Worm (Caenorhabditis elegans) whole organism, L1 larva: ENCODE results near the gene R160.6.
A peak's percentile ranks its signal among the peaks of the same experiment; 100 is the strongest.

ENCODE experiments used
- C04F5.9 ChIP-seq: sonication (generic microtip); optimal IDR thresholded peaks from 2 replicates; lab custom pipeline; 2016; ENCODE audit warnings: missing genetic modification characterization, missing compliant biosample characterization
- C34B4.2 ChIP-seq: sonication (generic microtip); optimal IDR thresholded peaks from 2 replicates; lab custom pipeline; 2017; ENCODE audit warnings: mild to moderate bottlenecking, missing genetic modification characterization, missing compliant biosample characterization
- F16B12.6 ChIP-seq: fragments of 150-350 bp; optimal IDR thresholded peaks from 2 replicates; lab custom pipeline; 2014; ENCODE audit warnings: missing biosample characterization, missing genetic modification characterization
- aly-2 ChIP-seq: fragments of 150-350 bp; optimal IDR thresholded peaks from 2 replicates; lab custom pipeline; 2014; ENCODE audit warnings: missing biosample characterization, missing genetic modification characterization
- ama-1 ChIP-seq: fragments of 150-350 bp; optimal IDR thresholded peaks from 2 replicates; lab custom pipeline; 2014
- ceh-8 ChIP-seq: fragments of 200-800 bp; sonication (Bioruptor generic); optimal IDR thresholded peaks from 2 replicates; lab custom pipeline; 2018; ENCODE audit warnings: mild to moderate bottlenecking, missing genetic modification characterization, moderate library complexity, missing compliant biosample characterization
- ceh-88 ChIP-seq: fragments of 200-800 bp; sonication (Bioruptor generic); IDR thresholded peaks from 2 replicates; pipeline ENCODE4 v1.3.6; 2022; ENCODE audit warnings: missing genetic modification characterization, missing compliant biosample characterization
- ceh-90 ChIP-seq: sonication (generic microtip); optimal IDR thresholded peaks from 2 replicates; lab custom pipeline; 2016; ENCODE audit warnings: missing genetic modification characterization, missing compliant biosample characterization
- dpl-1 ChIP-seq, 3 experiments: fragments of 150-350 bp in 2 of 3; sonication (generic microtip) in 1 of 3; optimal IDR thresholded peaks; 2 replicates each; lab custom pipeline; 2014 to 2017; ENCODE audit warnings: missing biosample characterization in 3 of 3, missing genetic modification characterization in 3 of 3, missing genetic modification reagents in 3 of 3
- elt-2 ChIP-seq: sonication (generic microtip); optimal IDR thresholded peaks from 2 replicates; lab custom pipeline; 2016; ENCODE audit warnings: missing genetic modification characterization, mild to moderate bottlenecking, inconsistent platforms, missing compliant biosample characterization, missing genetic modification reagents
- elt-3 ChIP-seq, 6 experiments: fragments of 150-350 bp in 1 of 6; sonication (generic microtip); optimal IDR thresholded peaks; 2 replicates each; lab custom pipeline; 2017 to 2018; ENCODE audit warnings: missing biosample characterization in 6 of 6, missing genetic modification characterization in 6 of 6, inconsistent platforms in 1 of 6
- ets-5 ChIP-seq: fragments of 200-800 bp; sonication (Bioruptor generic); IDR thresholded peaks from 2 replicates; pipeline ENCODE4 v1.3.6; 2022; ENCODE audit warnings: missing genetic modification characterization, missing compliant biosample characterization
- fkh-4 ChIP-seq: sonication (generic microtip); optimal IDR thresholded peaks from 2 replicates; lab custom pipeline; 2016; ENCODE audit warnings: missing compliant biosample characterization, missing genetic modification characterization, borderline replicate concordance
- fkh-8 ChIP-seq: sonication (generic microtip); optimal IDR thresholded peaks from 2 replicates; lab custom pipeline; 2016; ENCODE audit warnings: mild to moderate bottlenecking, missing genetic modification characterization, missing compliant biosample characterization
- hlh-17 ChIP-seq: fragments of 200-800 bp; sonication (Bioruptor generic); optimal IDR thresholded peaks from 2 replicates; lab custom pipeline; 2018; ENCODE audit warnings: missing genetic modification characterization, mild to moderate bottlenecking, missing compliant biosample characterization, moderate library complexity, borderline replicate concordance
- hpl-2 ChIP-seq: fragments of 150-350 bp; optimal IDR thresholded peaks from 2 replicates; lab custom pipeline; 2014; ENCODE audit warnings: missing biosample characterization, missing genetic modification reagents, missing genetic modification characterization
- irx-1 ChIP-seq: sonication (generic microtip); optimal IDR thresholded peaks from 2 replicates; lab custom pipeline; 2016; ENCODE audit warnings: missing genetic modification characterization, missing compliant biosample characterization
- lin-39 ChIP-seq: fragments of 150-350 bp; optimal IDR thresholded peaks from 2 replicates; lab custom pipeline; 2014; ENCODE audit warnings: missing biosample characterization, missing genetic modification reagents, missing genetic modification characterization
- lir-3 ChIP-seq: sonication (generic microtip); optimal IDR thresholded peaks from 2 replicates; lab custom pipeline; 2016; ENCODE audit warnings: mild to moderate bottlenecking, missing genetic modification characterization, moderate library complexity, missing compliant biosample characterization; ENCODE audit not compliant: poor library complexity
- mdl-1 ChIP-seq, 2 experiments: fragments of 150-350 bp; optimal IDR thresholded peaks; 2 replicates each; lab custom pipeline; 2014 to 2017; ENCODE audit warnings: missing biosample characterization in 2 of 2, missing genetic modification characterization in 2 of 2, inconsistent platforms in 1 of 2
- mep-1 ChIP-seq: fragments of 150-350 bp; optimal IDR thresholded peaks from 2 replicates; lab custom pipeline; 2014; ENCODE audit warnings: missing biosample characterization, missing genetic modification characterization
- nhr-11 ChIP-seq: fragments of 150-350 bp; optimal IDR thresholded peaks from 2 replicates; lab custom pipeline; 2014; ENCODE audit warnings: missing biosample characterization, missing genetic modification characterization
- nhr-19 ChIP-seq: fragments of 200-800 bp; sonication (Bioruptor generic); conservative IDR thresholded peaks from 2 replicates; pipeline ENCODE4 v1.3.6; 2022; ENCODE audit warnings: missing genetic modification characterization, missing compliant biosample characterization
- nhr-85 ChIP-seq: sonication (generic microtip); peaks from one replicate; lab custom pipeline; 2016; ENCODE audit warnings: missing genetic modification characterization, inconsistent platforms, missing compliant biosample characterization
- pag-3 ChIP-seq: sonication (generic microtip); optimal IDR thresholded peaks from 2 replicates; lab custom pipeline; 2017; ENCODE audit warnings: missing genetic modification characterization, mild to moderate bottlenecking, missing compliant biosample characterization, antibody characterized with exemption, borderline replicate concordance; ENCODE audit not compliant: insufficient read depth
- pax-3 ChIP-seq: fragments of 200-800 bp; sonication (Bioruptor generic); optimal IDR thresholded peaks from 2 replicates; lab custom pipeline; 2018; ENCODE audit warnings: mild to moderate bottlenecking, missing genetic modification characterization, moderate library complexity, missing compliant biosample characterization
- skn-1 ChIP-seq: fragments of 150-350 bp; optimal IDR thresholded peaks from 2 replicates; lab custom pipeline; 2014; ENCODE audit warnings: missing biosample characterization, missing genetic modification characterization
- snpc-4 ChIP-seq: fragments of 150-350 bp; optimal IDR thresholded peaks from 2 replicates; lab custom pipeline; 2014; ENCODE audit warnings: missing biosample characterization, missing genetic modification characterization
- swsn-7 ChIP-seq: sonication (generic microtip); optimal IDR thresholded peaks from 2 replicates; lab custom pipeline; 2016; ENCODE audit warnings: missing genetic modification characterization, missing compliant biosample characterization
- tbx-2 ChIP-seq: sonication (generic microtip); optimal IDR thresholded peaks from 2 replicates; lab custom pipeline; 2016; ENCODE audit warnings: missing genetic modification characterization, missing compliant biosample characterization
- unc-86 ChIP-seq: sonication (generic microtip); optimal IDR thresholded peaks from 2 replicates; lab custom pipeline; 2016; ENCODE audit warnings: missing genetic modification characterization, missing compliant biosample characterization
- unc-98 ChIP-seq: fragments of 200-800 bp; sonication (Bioruptor generic); IDR thresholded peaks from 2 replicates; pipeline ENCODE4 v1.3.6; 2022; ENCODE audit warnings: missing genetic modification characterization, missing compliant biosample characterization
- zag-1 ChIP-seq: fragments of 150-350 bp; optimal IDR thresholded peaks from 2 replicates; lab custom pipeline; 2014; ENCODE audit warnings: missing biosample characterization, missing genetic modification characterization

Gene R160.6

DNA sequence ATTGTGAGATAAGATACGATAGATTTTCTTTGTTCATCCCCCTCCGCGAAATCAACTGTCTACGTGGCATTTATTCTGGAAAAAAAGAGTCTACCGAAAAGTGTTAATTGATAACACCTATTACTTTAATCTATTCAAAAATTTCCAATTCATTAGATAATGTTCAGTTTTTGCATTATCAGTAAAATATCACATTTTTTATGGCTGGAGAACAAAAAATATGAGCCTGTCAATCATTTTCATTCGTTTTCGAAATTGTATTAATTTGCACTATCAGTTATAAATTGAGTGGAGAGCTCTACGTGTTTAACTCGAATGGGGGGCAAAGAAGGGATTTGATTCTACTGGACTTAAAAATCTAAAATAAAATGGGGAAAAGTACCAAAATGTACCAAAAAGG lies 14.0 kb downstream of the R160.6 start:
- TF ChIP-seq tbx-2 (tag; lab: Kevin White, UChicago) (no peak), ceh-88 (GFP tag; lab: Robert Waterston, UW) (no peak), F16B12.6 (no peak), ama-1 (lab: Kevin White, UChicago) (no peak)

DNA sequence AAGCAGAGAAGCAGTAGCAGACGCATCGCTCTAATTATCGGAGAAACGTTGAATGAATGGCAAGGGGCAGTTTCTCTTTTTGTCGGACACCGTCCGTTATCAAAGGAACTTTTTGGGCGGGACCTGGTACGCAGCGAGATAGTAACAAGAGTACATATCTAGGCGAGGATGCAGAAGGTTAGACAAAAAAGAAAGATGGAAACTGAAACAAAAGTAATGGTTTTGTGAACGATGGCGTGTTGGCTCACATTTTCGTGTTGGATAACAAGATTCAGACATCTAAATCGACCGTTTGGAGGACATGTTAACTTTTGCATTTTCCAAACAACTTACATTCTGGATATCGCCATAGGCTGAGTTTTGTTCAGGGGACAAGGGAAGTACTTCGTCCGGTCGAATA lies 15.6 kb downstream of the R160.6 start, which contains the start of gene F14H12.6:
F14H12.6 (minus strand) TSS at position 101 of the 400 bp plus-strand sequence.
- TF ChIP-seq fkh-8 (tag; lab: Kevin White, UChicago) (no peak), ceh-90 (tag; lab: Kevin White, UChicago) (no peak), lin-39 (tag; lab: Kevin White, UChicago) (no peak), swsn-7 (tag; lab: Kevin White, UChicago) (no peak), unc-86 (tag; lab: Kevin White, UChicago) (no peak), hlh-17 (GFP tag; lab: Kevin White, UChicago) (no peak), mdl-1 (tag; optimal IDR thresholded peaks at IDR 0.05; lab: Kevin White, UChicago) (no peak), pax-3 (tag; lab: Kevin White, UChicago) (no peak), pag-3 (no peak), ceh-8 (GFP tag; lab: Kevin White, UChicago) (no peak)
- TF ChIP-seq, all 84 proteins: peak for 0

DNA sequence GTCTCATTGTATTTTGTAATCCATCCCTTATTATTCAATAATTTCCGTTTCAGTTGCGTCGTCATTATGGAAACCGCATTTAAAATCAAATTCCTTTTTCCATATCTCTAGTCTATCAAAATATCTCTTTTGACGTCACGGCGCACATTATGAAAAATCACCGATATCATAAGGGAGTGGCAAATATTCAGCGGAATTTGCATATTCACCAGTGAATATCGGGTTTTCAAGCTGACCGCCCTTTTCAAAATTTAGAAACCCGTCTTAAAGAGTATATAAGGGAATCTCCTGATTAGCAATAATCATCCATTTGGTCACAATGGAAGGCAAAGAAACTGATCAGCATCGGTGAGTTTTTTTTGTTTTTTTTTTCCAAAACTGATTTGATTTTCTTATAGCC lies 19.7 kb downstream of the R160.6 start, which contains the start of gene col-165:
col-165 (plus strand) TSS at position 301 of the 400 bp plus-strand sequence.
- TF ChIP-seq pax-3 (tag; lab: Kevin White, UChicago) = no peak
- no peak for TF ChIP-seq elt-3 (tag; optimal IDR thresholded peaks at IDR 0.05; lab: Kevin White, UChicago)
- no peak for TF ChIP-seq dpl-1 (GFP tag; optimal IDR thresholded peaks at IDR 0.05; lab: Kevin White, UChicago)
- no peak for TF ChIP-seq zag-1 (tag; lab: Kevin White, UChicago)

DNA sequence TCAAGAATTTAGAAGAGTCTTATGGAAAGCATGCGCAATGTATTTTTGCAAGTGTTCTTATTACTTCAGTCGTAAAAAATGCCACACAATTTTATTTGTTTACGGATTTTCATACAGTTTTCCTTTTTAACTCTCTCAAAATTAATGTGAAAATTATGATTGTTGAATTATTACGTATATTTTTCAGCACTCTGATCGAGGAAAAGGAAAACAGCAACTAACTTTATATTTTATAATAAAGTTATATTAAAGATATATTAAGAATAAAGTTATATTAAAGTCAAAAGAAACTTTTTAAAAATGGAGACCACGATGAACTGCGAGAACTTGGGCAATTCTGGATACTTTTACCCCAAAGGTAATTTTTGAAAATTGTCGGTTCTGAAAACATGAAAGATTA lies 22.8 kb downstream of the R160.6 start, which contains the start of gene F14H12.2:
F14H12.2 (plus strand) TSS at position 301 of the 400 bp plus-strand sequence.
- TF ChIP-seq hlh-17 (GFP tag; lab: Kevin White, UChicago) (no peak), mdl-1 (tag; optimal IDR thresholded peaks at IDR 0.05; lab: Kevin White, UChicago) (no peak), snpc-4 (no peak), elt-2 (tag; lab: Kevin White, UChicago) (no peak), ets-5 (GFP tag; lab: Robert Waterston, UW) (no peak), irx-1 (tag; lab: Kevin White, UChicago) (no peak), elt-3 (tag; optimal IDR thresholded peaks at IDR 0.05; lab: Kevin White, UChicago) (no peak), lir-3 (tag; lab: Kevin White, UChicago) (no peak), mep-1 (tag; lab: Kevin White, UChicago) (no peak), C34B4.2 (no peak), nhr-19 (GFP tag; lab: Robert Waterston, UW) (no peak), fkh-4 (tag; lab: Kevin White, UChicago) (no peak), ceh-8 (GFP tag; lab: Kevin White, UChicago) (no peak), nhr-11 (tag; lab: Kevin White, UChicago) (no peak), aly-2 (tag; lab: Kevin White, UChicago) (no peak), hpl-2 (GFP tag; lab: Kevin White, UChicago) (no peak), fkh-8 (tag; lab: Kevin White, UChicago) (no peak), C04F5.9 (tag; lab: Kevin White, UChicago) (no peak), ama-1 (lab: Kevin White, UChicago) (no peak), skn-1 (no peak)

DNA sequence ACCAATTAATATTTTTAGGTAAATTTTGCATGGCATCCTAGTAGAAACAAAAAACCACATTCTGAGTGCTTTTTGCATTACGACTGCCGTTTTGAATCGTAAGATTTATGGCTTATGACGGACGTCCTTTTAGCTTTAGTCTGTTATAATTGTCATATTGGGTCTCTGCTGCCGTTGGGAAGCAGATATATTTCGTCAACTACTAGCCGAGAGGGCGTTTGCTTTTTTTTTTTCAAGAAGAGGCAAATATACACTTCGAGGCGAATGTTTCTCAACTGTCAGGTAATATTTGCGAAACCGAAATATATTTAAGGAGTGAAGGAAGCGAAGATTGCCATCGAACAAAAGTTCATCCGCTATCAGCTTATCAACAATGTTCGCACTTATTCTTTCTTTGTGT lies 29.1 kb downstream of the R160.6 start, which contains the start of gene F14H12.3:
F14H12.3 (plus strand) TSS at position 301 of the 400 bp plus-strand sequence.
- no peak for TF ChIP-seq C04F5.9 (tag; lab: Kevin White, UChicago)
- no peak for TF ChIP-seq unc-98 (GFP tag; lab: Robert Waterston, UW)
- TF ChIP-seq nhr-85 = peak; percentile 12
